Fruit fly (Drosophila melanogaster) whole organism, embryonic: Measurements from ENCODE around the gene Kdm5.

ENCODE experiments used
- BtbVII ChIP-seq: fragments of 200-800 bp; sonication (Bioruptor generic); optimal IDR thresholded peaks from 3 replicates; lab custom pipeline; 2017; ENCODE audit warnings: missing biosample characterization, mild to moderate bottlenecking, missing genetic modification characterization
- Bteb2 ChIP-seq: fragments of 200-800 bp; sonication (Bioruptor generic); optimal IDR thresholded peaks from 2 replicates; lab custom pipeline; 2016; ENCODE audit warnings: missing biosample characterization, missing genetic modification characterization
- C15 ChIP-seq: fragments of 200-800 bp; sonication (Bioruptor generic); IDR thresholded peaks from 3 replicates; pipeline ENCODE4 v1.3.6; 2022; ENCODE audit warnings: missing biosample characterization, missing genetic modification characterization
- CG11504 ChIP-seq: fragments of 200-800 bp; sonication (Bioruptor generic); optimal IDR thresholded peaks from 3 replicates; lab custom pipeline; 2019; ENCODE audit warnings: missing biosample characterization, mild to moderate bottlenecking, missing genetic modification characterization, moderate library complexity
- CG12071 ChIP-seq: fragments of 200-800 bp; sonication (Bioruptor generic); optimal IDR thresholded peaks from 3 replicates; lab custom pipeline; 2018; ENCODE audit warnings: missing biosample characterization, mild to moderate bottlenecking, missing genetic modification characterization
- CG1233 ChIP-seq: fragments of 200-800 bp; sonication (Bioruptor generic); optimal IDR thresholded peaks from 4 replicates; lab custom pipeline; 2018; ENCODE audit warnings: missing biosample characterization, mild to moderate bottlenecking, missing genetic modification characterization
- CG12391 ChIP-seq: fragments of 200-800 bp; sonication (Bioruptor generic); optimal IDR thresholded peaks from 3 replicates; lab custom pipeline; 2018; ENCODE audit warnings: missing biosample characterization, mild to moderate bottlenecking, missing genetic modification characterization, moderate library complexity
- CG13424 ChIP-seq: fragments of 200-800 bp; sonication (Bioruptor generic); optimal IDR thresholded peaks from 2 replicates; lab custom pipeline; 2019; ENCODE audit warnings: missing biosample characterization, mild to moderate bottlenecking, missing genetic modification characterization, moderate library complexity
- CG14050 ChIP-seq: fragments of 200-800 bp; sonication (Bioruptor generic); IDR thresholded peaks from 3 replicates; pipeline ENCODE4 v1.3.6; 2022; ENCODE audit warnings: missing biosample characterization, missing genetic modification characterization
- CG1603 ChIP-seq: fragments of 200-800 bp; sonication (Bioruptor generic); optimal IDR thresholded peaks from 2 replicates; lab custom pipeline; 2019; ENCODE audit warnings: missing biosample characterization, mild to moderate bottlenecking, missing genetic modification characterization, moderate library complexity
- CG17186 ChIP-seq: fragments of 200-800 bp; sonication (Bioruptor generic); optimal IDR thresholded peaks from 3 replicates; lab custom pipeline; 2017; ENCODE audit warnings: missing biosample characterization, missing genetic modification reagents, missing genetic modification characterization
- CG17385 ChIP-seq: fragments of 200-800 bp; sonication (Bioruptor generic); optimal IDR thresholded peaks from 3 replicates; lab custom pipeline; 2018; ENCODE audit warnings: missing biosample characterization, mild to moderate bottlenecking, missing genetic modification characterization
- CG17568 ChIP-seq: fragments of 200-800 bp; sonication (Bioruptor generic); optimal IDR thresholded peaks from 2 replicates; lab custom pipeline; 2018; ENCODE audit warnings: missing biosample characterization, mild to moderate bottlenecking, missing genetic modification characterization, moderate library complexity
- CG17829 ChIP-seq: fragments of 200-800 bp; optimal IDR thresholded peaks from 2 replicates; lab custom pipeline; 2019; ENCODE audit warnings: missing biosample characterization, mild to moderate bottlenecking, missing genetic modification characterization, moderate library complexity
- CG17912 ChIP-seq: fragments of 200-800 bp; sonication (Bioruptor generic); optimal IDR thresholded peaks from 2 replicates; lab custom pipeline; 2018; ENCODE audit warnings: missing biosample characterization, mild to moderate bottlenecking, missing genetic modification characterization
- CG1832 ChIP-seq: fragments of 200-800 bp; sonication (Bioruptor generic); optimal IDR thresholded peaks from 2 replicates; lab custom pipeline; 2017; ENCODE audit warnings: missing biosample characterization, mild to moderate bottlenecking, missing genetic modification characterization, inconsistent platforms
- CG6654 ChIP-seq: fragments of 200-800 bp; sonication (Bioruptor generic); optimal IDR thresholded peaks from 2 replicates; lab custom pipeline; 2017; ENCODE audit warnings: missing biosample characterization, mild to moderate bottlenecking, missing genetic modification characterization
- CG6813 ChIP-seq: fragments of 200-800 bp; sonication (Bioruptor generic); optimal IDR thresholded peaks from 2 replicates; lab custom pipeline; 2017; ENCODE audit warnings: missing biosample characterization, missing genetic modification characterization, mild to moderate bottlenecking, moderate library complexity, missing genetic modification reagents
- CG7271 ChIP-seq: fragments of 200-800 bp; sonication (Bioruptor generic); optimal IDR thresholded peaks from 2 replicates; lab custom pipeline; 2018; ENCODE audit warnings: missing biosample characterization, mild to moderate bottlenecking, missing genetic modification characterization, moderate library complexity
- CG7928 ChIP-seq: fragments of 200-800 bp; sonication (Bioruptor generic); optimal IDR thresholded peaks from 2 replicates; lab custom pipeline; 2017; ENCODE audit warnings: missing biosample characterization, mild to moderate bottlenecking, missing genetic modification characterization
- CG9437 ChIP-seq: fragments of 200-800 bp; sonication (Bioruptor generic); optimal IDR thresholded peaks from 2 replicates; lab custom pipeline; 2018; ENCODE audit warnings: missing biosample characterization, mild to moderate bottlenecking, missing genetic modification characterization
- CG9817 ChIP-seq: fragments of 200-800 bp; sonication (Bioruptor generic); optimal IDR thresholded peaks from 2 replicates; lab custom pipeline; 2018; ENCODE audit warnings: missing biosample characterization, mild to moderate bottlenecking, missing genetic modification characterization, moderate library complexity
- Dfd ChIP-seq, 2 experiments: fragments of >200 bp; optimal IDR thresholded peaks; 2 replicates each; lab custom pipeline; 2017; ENCODE audit warnings: missing biosample characterization in 2 of 2, missing genetic modification characterization in 2 of 2
- Fer2 ChIP-seq: fragments of 200-800 bp; sonication (Bioruptor generic); optimal IDR thresholded peaks from 2 replicates; lab custom pipeline; 2018; ENCODE audit warnings: missing biosample characterization, mild to moderate bottlenecking, missing genetic modification characterization, moderate library complexity
- Lhr ChIP-seq: fragments of 200-800 bp; sonication (Bioruptor generic); optimal IDR thresholded peaks from 3 replicates; lab custom pipeline; 2017; ENCODE audit warnings: mild to moderate bottlenecking, missing biosample characterization, missing genetic modification reagents, missing genetic modification characterization
- MTF-1 ChIP-seq: fragments of 200-800 bp; sonication (Bioruptor generic); optimal IDR thresholded peaks from 2 replicates; lab custom pipeline; 2018; ENCODE audit warnings: missing biosample characterization, mild to moderate bottlenecking, missing genetic modification characterization, borderline replicate concordance
- Mes4 ChIP-seq: fragments of 200-800 bp; sonication (Bioruptor generic); optimal IDR thresholded peaks from 2 replicates; lab custom pipeline; 2016; ENCODE audit warnings: missing biosample characterization, missing genetic modification characterization
- Nf-YB ChIP-seq: fragments of 200-800 bp; sonication (Bioruptor generic); optimal IDR thresholded peaks from 3 replicates; lab custom pipeline; 2019; ENCODE audit warnings: missing biosample characterization, mild to moderate bottlenecking, missing genetic modification characterization, moderate library complexity
- NfI ChIP-seq: fragments of 200-800 bp; sonication (Bioruptor generic); optimal IDR thresholded peaks from 3 replicates; lab custom pipeline; 2018; ENCODE audit warnings: missing biosample characterization, mild to moderate bottlenecking, missing genetic modification characterization, moderate library complexity
- Pdp1 ChIP-seq, 2 experiments: fragments of 200-800 bp; sonication (Bioruptor generic); optimal IDR thresholded peaks; 3 replicates each; lab custom pipeline; 2016; ENCODE audit warnings: missing biosample characterization in 2 of 2, missing genetic modification characterization in 2 of 2, mild to moderate bottlenecking in 1 of 2, moderate library complexity in 1 of 2
- Spps ChIP-seq: fragments of 200-800 bp; sonication (Bioruptor generic); optimal IDR thresholded peaks from 2 replicates; lab custom pipeline; 2018; ENCODE audit warnings: missing biosample characterization, mild to moderate bottlenecking, missing genetic modification characterization
- Sry-δ ChIP-seq: fragments of 200-800 bp; sonication (Bioruptor generic); optimal IDR thresholded peaks from 2 replicates; lab custom pipeline; 2016; ENCODE audit warnings: missing biosample characterization, missing genetic modification characterization
- dm ChIP-seq: fragments of 200-800 bp; sonication (Bioruptor generic); optimal IDR thresholded peaks from 3 replicates; lab custom pipeline; 2016; ENCODE audit warnings: missing biosample characterization, missing genetic modification characterization
- jumu ChIP-seq: fragments of 200-800 bp; sonication (Bioruptor generic); optimal IDR thresholded peaks from 3 replicates; lab custom pipeline; 2016; ENCODE audit warnings: missing biosample characterization, missing genetic modification characterization
- kah ChIP-seq: fragments of 200-800 bp; sonication (Bioruptor generic); optimal IDR thresholded peaks from 2 replicates; lab custom pipeline; 2018; ENCODE audit warnings: missing biosample characterization, mild to moderate bottlenecking, missing genetic modification characterization
- nerfin-2 ChIP-seq: fragments of 200-800 bp; sonication (Bioruptor generic); IDR thresholded peaks from 2 replicates; pipeline ENCODE4 v1.3.6; 2022; ENCODE audit warnings: missing biosample characterization, missing genetic modification characterization; ENCODE audit not compliant: partially characterized antibody
- nom ChIP-seq: fragments of 200-800 bp; sonication (Bioruptor generic); optimal IDR thresholded peaks from 2 replicates; lab custom pipeline; 2017; ENCODE audit warnings: missing biosample characterization, missing genetic modification characterization, mild to moderate bottlenecking, moderate library complexity, missing genetic modification reagents
- odd ChIP-seq: fragments of 200-800 bp; sonication (Bioruptor generic); optimal IDR thresholded peaks from 2 replicates; lab custom pipeline; 2017; ENCODE audit warnings: missing biosample characterization, mild to moderate bottlenecking, missing genetic modification characterization
- psq ChIP-seq: fragments of 200-800 bp; sonication (Bioruptor generic); optimal IDR thresholded peaks from 2 replicates; lab custom pipeline; 2017; ENCODE audit warnings: missing biosample characterization, missing genetic modification characterization
- salm ChIP-seq: fragments of 200-800 bp; sonication (Bioruptor generic); optimal IDR thresholded peaks from 2 replicates; lab custom pipeline; 2018; ENCODE audit warnings: missing biosample characterization, mild to moderate bottlenecking, missing genetic modification characterization
- sens ChIP-seq: fragments of 200-800 bp; sonication (Bioruptor generic); peaks from one replicate; lab custom pipeline; 2016; ENCODE audit warnings: missing biosample characterization, missing genetic modification characterization
- sqz ChIP-seq: fragments of 200-800 bp; sonication (Bioruptor generic); optimal IDR thresholded peaks from 3 replicates; lab custom pipeline; 2018; ENCODE audit warnings: missing biosample characterization, mild to moderate bottlenecking, missing genetic modification characterization
- tap ChIP-seq: fragments of 200-800 bp; optimal IDR thresholded peaks from 3 replicates; lab custom pipeline; 2019; ENCODE audit warnings: missing biosample characterization, mild to moderate bottlenecking, missing genetic modification characterization, moderate library complexity
- unpg ChIP-seq: fragments of 200-800 bp; sonication (Bioruptor generic); optimal IDR thresholded peaks from 3 replicates; lab custom pipeline; 2018; ENCODE audit warnings: missing biosample characterization, mild to moderate bottlenecking, missing genetic modification characterization, moderate library complexity
- wek ChIP-seq: fragments of 200-800 bp; sonication (Bioruptor generic); optimal IDR thresholded peaks from 3 replicates; lab custom pipeline; 2018; ENCODE audit warnings: missing biosample characterization, mild to moderate bottlenecking, missing genetic modification characterization, moderate library complexity
- zf30C ChIP-seq: fragments of 200-800 bp; sonication (Bioruptor generic); optimal IDR thresholded peaks from 3 replicates; lab custom pipeline; 2018; ENCODE audit warnings: missing biosample characterization, mild to moderate bottlenecking, missing genetic modification characterization
- zfh2 ChIP-seq: fragments of 200-800 bp; sonication (Bioruptor generic); optimal IDR thresholded peaks from 2 replicates; lab custom pipeline; 2016; ENCODE audit warnings: missing biosample characterization, missing genetic modification characterization

The Kdm5 gene

dm6 chr2L:5981433-5982333 lies 17.6 kb downstream of the Kdm5 start, which contains the start of gene eIF4A (continued):
- TF ChIP-seq sqz (GFP tag; lab: Kevin White, UChicago) = peak; percentile 75
- TF ChIP-seq CG1233 (GFP tag; lab: Kevin White, UChicago) = peak; percentile 44
- peak; percentile 16 for TF ChIP-seq CG17385
- peak; percentile 56 for TF ChIP-seq NfI
- TF ChIP-seq CG11504 (tag; lab: Kevin White, UChicago) = peak; percentile 13
- no peak for TF ChIP-seq jumu (GFP tag; lab: Kevin White, UChicago)
- no peak for TF ChIP-seq zfh2 (GFP tag; lab: Kevin White, UChicago)
- peak; percentile 67 for TF ChIP-seq nom (GFP tag; lab: Kevin White, UChicago)
- TF ChIP-seq psq (GFP tag; lab: Kevin White, UChicago) = no peak
- peak; percentile 38 for TF ChIP-seq wek (GFP tag; lab: Kevin White, UChicago)
- peak; percentile 96 for TF ChIP-seq kah (GFP tag; lab: Kevin White, UChicago)
- TF ChIP-seq CG6654 = no peak
- TF ChIP-seq CG7271 (tag; lab: Kevin White, UChicago) = peak; percentile 45
- TF ChIP-seq Lhr (GFP tag; lab: Kevin White, UChicago) = peak; percentile 76
- no peak for TF ChIP-seq nerfin-2 (GFP tag; lab: Robert Waterston, UW)
- no peak for TF ChIP-seq CG17912
- TF ChIP-seq unpg (GFP tag; lab: Kevin White, UChicago) = peak; percentile 27
- TF ChIP-seq CG6813 (GFP tag; lab: Kevin White, UChicago) = peak; percentile 47
- peak; percentile 25 for TF ChIP-seq CG12391 (tag; lab: Kevin White, UChicago)
- TF ChIP-seq MTF-1 (GFP tag; lab: Kevin White, UChicago) = peak; percentile 37
- TF ChIP-seq Spps (tag; lab: Kevin White, UChicago) = peak; percentile 11
- TF ChIP-seq CG1832 = no peak
- TF ChIP-seq CG14050 (GFP tag; lab: Robert Waterston, UW) = no peak
- peak; percentile 52 for TF ChIP-seq salm
- no peak for TF ChIP-seq zf30C (GFP tag; lab: Kevin White, UChicago)
- peak; percentile 66 for TF ChIP-seq CG1603 (tag; lab: Kevin White, UChicago)
- peak; percentile 47 for TF ChIP-seq CG17568
- peak; percentile 29 for TF ChIP-seq CG12071 (GFP tag; lab: Kevin White, UChicago)
- no peak for TF ChIP-seq CG13424 (tag; lab: Kevin White, UChicago)
- TF ChIP-seq CG17829 (tag; lab: Kevin White, UChicago) = peak; percentile 12
- peak in 1 of 2 experiments; percentile 40 for TF ChIP-seq Pdp1 (GFP tag; optimal IDR thresholded peaks at IDR 0.05; lab: Kevin White, UChicago)
- TF ChIP-seq CG9817 (tag; lab: Kevin White, UChicago) = peak; percentile 15
- TF ChIP-seq C15 (GFP tag; lab: Robert Waterston, UW) = no peak
- TF ChIP-seq CG7928 (GFP tag; lab: Kevin White, UChicago) = peak; percentile 96
- TF ChIP-seq sens (GFP tag; lab: Kevin White, UChicago) = peak; percentile 84
- TF ChIP-seq tap = peak; percentile 19
- peak; percentile 64 for TF ChIP-seq CG17186 (GFP tag; lab: Kevin White, UChicago)
- TF ChIP-seq BtbVII (GFP tag; lab: Kevin White, UChicago) = peak; percentile 16
- no peak for TF ChIP-seq Dfd (GFP tag; optimal IDR thresholded peaks at IDR 0.05; lab: Kevin White, UChicago)
- TF ChIP-seq CG9437 = peak; percentile 89
- peak; percentile 52 for TF ChIP-seq odd (GFP tag; lab: Kevin White, UChicago)
- TF ChIP-seq dm = peak; percentile 85
- peak; percentile 54 for TF ChIP-seq Mes4 (GFP tag; lab: Kevin White, UChicago)
- TF ChIP-seq Sry-δ (GFP tag; lab: Kevin White, UChicago) = peak; percentile 95
- TF ChIP-seq Fer2 (tag; lab: Kevin White, UChicago) = peak; percentile 9
- no peak for TF ChIP-seq Bteb2 (GFP tag; lab: Kevin White, UChicago)
- no peak for TF ChIP-seq Nf-YB
